Fruit fly (Drosophila melanogaster) whole organism, embryonic: ENCODE results near the gene Jhbp1.

Experiments
- Abd-B ChIP-seq: fragments of 200-800 bp; sonication (Bioruptor generic); optimal IDR thresholded peaks from 2 replicates; lab custom pipeline; 2018; ENCODE audit warnings: missing biosample characterization, mild to moderate bottlenecking, missing genetic modification characterization, moderate library complexity
- Awh ChIP-seq: fragments of 200-800 bp; sonication (Bioruptor generic); IDR thresholded peaks from 2 replicates; pipeline ENCODE4, ENCODE4 v1.3.6; 2022; ENCODE audit warnings: missing biosample characterization, missing genetic modification characterization
- Bteb2 ChIP-seq: fragments of 200-800 bp; sonication (Bioruptor generic); optimal IDR thresholded peaks from 2 replicates; lab custom pipeline; 2016; ENCODE audit warnings: missing biosample characterization, missing genetic modification characterization
- CG10462 ChIP-seq: fragments of 200-800 bp; sonication (Bioruptor generic); optimal IDR thresholded peaks from 2 replicates; lab custom pipeline; 2016; ENCODE audit warnings: missing biosample characterization, missing genetic modification characterization
- CG12659 ChIP-seq: fragments of 200-800 bp; sonication (Bioruptor generic); optimal IDR thresholded peaks from 3 replicates; lab custom pipeline; 2017; ENCODE audit warnings: mild to moderate bottlenecking, missing biosample characterization, missing genetic modification reagents, missing genetic modification characterization
- CG12769 ChIP-seq: fragments of 200-800 bp; sonication (Bioruptor generic); optimal IDR thresholded peaks from 2 replicates; lab custom pipeline; 2019; ENCODE audit warnings: missing biosample characterization, mild to moderate bottlenecking, missing genetic modification characterization, moderate library complexity
- CG1602 ChIP-seq: fragments of 200-800 bp; sonication (Bioruptor generic); optimal IDR thresholded peaks from 3 replicates; lab custom pipeline; 2016; ENCODE audit warnings: missing biosample characterization, missing genetic modification characterization
- CG17568 ChIP-seq: fragments of 200-800 bp; sonication (Bioruptor generic); optimal IDR thresholded peaks from 2 replicates; lab custom pipeline; 2018; ENCODE audit warnings: missing biosample characterization, mild to moderate bottlenecking, missing genetic modification characterization, moderate library complexity
- CG18476 ChIP-seq: fragments of 200-800 bp; sonication (Bioruptor generic); optimal IDR thresholded peaks from 2 replicates; lab custom pipeline; 2016; ENCODE audit warnings: missing biosample characterization, mild to moderate bottlenecking, missing genetic modification characterization
- CG2199 ChIP-seq: fragments of 200-800 bp; sonication (Bioruptor generic); IDR thresholded peaks from 3 replicates; pipeline ENCODE4 v1.3.6; 2022; ENCODE audit warnings: missing biosample characterization, missing genetic modification characterization
- CG2875 ChIP-seq: fragments of 200-800 bp; sonication (Bioruptor generic); optimal IDR thresholded peaks from 2 replicates; lab custom pipeline; 2017; ENCODE audit warnings: missing biosample characterization, mild to moderate bottlenecking, missing genetic modification characterization, missing genetic modification reagents
- CG34376 ChIP-seq: fragments of 200-800 bp; sonication (Bioruptor generic); optimal IDR thresholded peaks from 2 replicates; lab custom pipeline; 2018; ENCODE audit warnings: missing biosample characterization, mild to moderate bottlenecking, missing genetic modification characterization
- CG34422 ChIP-seq: fragments of 200-800 bp; sonication (Bioruptor generic); IDR thresholded peaks from 3 replicates; pipeline ENCODE4 v1.3.6; 2022; ENCODE audit warnings: missing biosample characterization, missing genetic modification characterization
- CG3847 ChIP-seq: fragments of 200-800 bp; sonication (Bioruptor generic); IDR thresholded peaks from 2 replicates; pipeline ENCODE4 v1.3.6; 2022; ENCODE audit warnings: missing biosample characterization, missing genetic modification characterization
- CG7745 ChIP-seq: fragments of 200-800 bp; sonication (Bioruptor generic); optimal IDR thresholded peaks from 2 replicates; lab custom pipeline; 2018; ENCODE audit warnings: missing biosample characterization, mild to moderate bottlenecking, missing genetic modification characterization, moderate library complexity
- CG7786 ChIP-seq: fragments of 200-800 bp; sonication (Bioruptor generic); optimal IDR thresholded peaks from 2 replicates; lab custom pipeline; 2016; ENCODE audit warnings: missing biosample characterization, missing genetic modification characterization
- CG8089 ChIP-seq: fragments of 200-800 bp; sonication (Bioruptor generic); optimal IDR thresholded peaks from 3 replicates; lab custom pipeline; 2016; ENCODE audit warnings: missing biosample characterization, missing genetic modification characterization
- CG8290 ChIP-seq, 3 experiments: fragments of 200-800 bp; sonication (Bioruptor generic); optimal IDR thresholded peaks; 2 replicates each; lab custom pipeline; 2016 to 2019; ENCODE audit warnings: missing biosample characterization in 3 of 3, missing genetic modification characterization in 3 of 3, mild to moderate bottlenecking in 2 of 3, moderate library complexity in 1 of 3
- CG8478 ChIP-seq: fragments of >200 bp; optimal IDR thresholded peaks from 2 replicates; lab custom pipeline; 2018
- CG8924 ChIP-seq: fragments of 200-800 bp; optimal IDR thresholded peaks from 3 replicates; lab custom pipeline; 2019; ENCODE audit warnings: missing biosample characterization, mild to moderate bottlenecking, missing genetic modification characterization, moderate library complexity
- CG9876 ChIP-seq: fragments of 200-800 bp; sonication (Bioruptor generic); optimal IDR thresholded peaks from 2 replicates; lab custom pipeline; 2016; ENCODE audit warnings: missing biosample characterization, missing genetic modification characterization
- D ChIP-seq, 2 experiments: fragments of 200-800 bp in 1 of 2; fragments of >200 bp in 1 of 2; sonication (Bioruptor generic) in 1 of 2; optimal IDR thresholded peaks; 2 replicates in 1 of 2; 3 replicates in 1 of 2; lab custom pipeline; 2017; ENCODE audit warnings: mild to moderate bottlenecking in 1 of 2, missing biosample characterization in 1 of 2, missing genetic modification characterization in 1 of 2, missing genetic modification reagents in 1 of 2
- Ets97D ChIP-seq: fragments of 200-800 bp; sonication (Bioruptor generic); optimal IDR thresholded peaks from 3 replicates; lab custom pipeline; 2016; ENCODE audit warnings: missing biosample characterization, missing genetic modification characterization
- MBD-R2 ChIP-seq: fragments of 200-800 bp; sonication (Bioruptor generic); IDR thresholded peaks from 2 replicates; pipeline ENCODE4 v1.3.6; 2022; ENCODE audit warnings: missing biosample characterization, missing genetic modification characterization
- Med ChIP-seq: fragments of 200-800 bp; sonication (Bioruptor generic); peaks from one replicate; lab custom pipeline; 2016; ENCODE audit warnings: missing biosample characterization, missing genetic modification characterization, mild to moderate bottlenecking, inconsistent platforms, moderate library complexity
- NFAT ChIP-seq: fragments of 200-800 bp; sonication (Bioruptor generic); IDR thresholded peaks from 2 replicates; pipeline ENCODE4 v1.3.6; 2022; ENCODE audit warnings: missing biosample characterization, missing genetic modification characterization
- Neu2 ChIP-seq: fragments of 200-800 bp; sonication (Bioruptor generic); optimal IDR thresholded peaks from 3 replicates; lab custom pipeline; 2016; ENCODE audit warnings: missing biosample characterization, missing genetic modification characterization, borderline replicate concordance
- Oli ChIP-seq: fragments of 200-800 bp; sonication (Bioruptor generic); optimal IDR thresholded peaks from 2 replicates; lab custom pipeline; 2018; ENCODE audit warnings: missing biosample characterization, mild to moderate bottlenecking, missing genetic modification characterization, moderate library complexity
- Sry-δ ChIP-seq: fragments of 200-800 bp; sonication (Bioruptor generic); optimal IDR thresholded peaks from 2 replicates; lab custom pipeline; 2016; ENCODE audit warnings: missing biosample characterization, missing genetic modification characterization
- abd-A ChIP-seq: fragments of 200-800 bp; sonication (Bioruptor generic); optimal IDR thresholded peaks from 3 replicates; lab custom pipeline; 2019; ENCODE audit warnings: missing biosample characterization, mild to moderate bottlenecking, missing genetic modification characterization, moderate library complexity
- bigmax ChIP-seq: fragments of 200-800 bp; sonication (Bioruptor generic); optimal IDR thresholded peaks from 2 replicates; lab custom pipeline; 2018; ENCODE audit warnings: missing biosample characterization, mild to moderate bottlenecking, missing genetic modification characterization
- chinmo ChIP-seq: fragments of 200-800 bp; sonication (Bioruptor generic); IDR thresholded peaks from 4 replicates; pipeline ENCODE4 v1.3.6; 2022; ENCODE audit warnings: missing biosample characterization, missing genetic modification characterization; ENCODE audit not compliant: partially characterized antibody
- dpn ChIP-seq, 2 experiments: fragments of 200-800 bp; sonication (Bioruptor generic); optimal IDR thresholded peaks; 3 replicates each; lab custom pipeline; 2016; ENCODE audit warnings: missing biosample characterization in 2 of 2, missing genetic modification characterization in 2 of 2
- grn ChIP-seq: fragments of 200-800 bp; sonication (Bioruptor generic); optimal IDR thresholded peaks from 3 replicates; lab custom pipeline; 2017; ENCODE audit warnings: missing biosample characterization, missing genetic modification characterization
- gro ChIP-seq: fragments of 200-800 bp; sonication (Bioruptor generic); optimal IDR thresholded peaks from 2 replicates; lab custom pipeline; 2016; ENCODE audit warnings: missing biosample characterization, missing genetic modification characterization
- gsb-n ChIP-seq: fragments of 200-800 bp; sonication (Bioruptor generic); optimal IDR thresholded peaks from 3 replicates; lab custom pipeline; 2018; ENCODE audit warnings: missing biosample characterization, mild to moderate bottlenecking, missing genetic modification characterization
- ind ChIP-seq: fragments of 200-800 bp; sonication (Bioruptor generic); optimal IDR thresholded peaks from 3 replicates; lab custom pipeline; 2016; ENCODE audit warnings: missing biosample characterization, missing genetic modification characterization
- kni ChIP-seq: fragments of 200-800 bp; sonication (Bioruptor generic); optimal IDR thresholded peaks from 3 replicates; lab custom pipeline; 2017; ENCODE audit warnings: mild to moderate bottlenecking, missing biosample characterization, missing genetic modification reagents, missing genetic modification characterization
- knrl ChIP-seq: fragments of 200-800 bp; sonication (Bioruptor generic); IDR thresholded peaks from 3 replicates; pipeline ENCODE4 v1.3.6; 2022; ENCODE audit warnings: missing biosample characterization, missing genetic modification characterization; ENCODE audit not compliant: partially characterized antibody
- oc ChIP-seq: fragments of 200-800 bp; sonication (Bioruptor generic); optimal IDR thresholded peaks from 2 replicates; lab custom pipeline; 2018; ENCODE audit warnings: missing biosample characterization, mild to moderate bottlenecking, missing genetic modification characterization, moderate library complexity
- pros ChIP-seq: fragments of 200-800 bp; sonication (Bioruptor generic); optimal IDR thresholded peaks from 3 replicates; lab custom pipeline; 2019; ENCODE audit warnings: missing biosample characterization, mild to moderate bottlenecking, missing genetic modification characterization, moderate library complexity
- sens ChIP-seq: fragments of 200-800 bp; sonication (Bioruptor generic); peaks from one replicate; lab custom pipeline; 2016; ENCODE audit warnings: missing biosample characterization, missing genetic modification characterization
- seq ChIP-seq: fragments of 200-800 bp; sonication (Bioruptor generic); IDR thresholded peaks from 2 replicates; pipeline ENCODE4 v1.3.6; 2022; ENCODE audit warnings: missing biosample characterization, missing genetic modification characterization
- tio ChIP-seq: fragments of 200-800 bp; sonication (Bioruptor generic); optimal IDR thresholded peaks from 2 replicates; lab custom pipeline; 2017; ENCODE audit warnings: missing biosample characterization, missing genetic modification characterization, inconsistent platforms
- twi ChIP-seq: fragments of 200-800 bp; optimal IDR thresholded peaks from 2 replicates; lab custom pipeline; 2019; ENCODE audit warnings: missing biosample characterization, mild to moderate bottlenecking, missing genetic modification characterization, moderate library complexity
- z ChIP-seq: fragments of 200-800 bp; sonication (Bioruptor generic); IDR thresholded peaks from 3 replicates; pipeline ENCODE4 v1.3.6; 2022; ENCODE audit warnings: missing biosample characterization, missing genetic modification characterization

Gene Jhbp1

dm6 chr3R:4980069-4980797 lies 15.0 kb downstream of the Jhbp1 start (continued):
- peak; percentile 18; the same call in 1 of the 2 replicates for TF ChIP-seq Awh (GFP tag; lab: Robert Waterston, UW)
- TF ChIP-seq oc (tag; lab: Kevin White, UChicago): peak; percentile 95
- TF ChIP-seq sens (GFP tag; lab: Kevin White, UChicago): peak; percentile 40
- peak; percentile 36 for TF ChIP-seq grn (GFP tag; lab: Kevin White, UChicago)
- TF ChIP-seq Oli: peak; percentile 12
- peak; percentile 89; the same call in 1 of the 3 replicates for TF ChIP-seq CG2199 (GFP tag; lab: Robert Waterston, UW)
- no peak for TF ChIP-seq tio (GFP tag; lab: Kevin White, UChicago)
- TF ChIP-seq abd-A (tag; lab: Kevin White, UChicago): peak; percentile 58
- TF ChIP-seq NFAT (GFP tag; lab: Robert Waterston, UW): no peak
- 0 out of 3 replicates have a peak, but pooled peaks have one; percentile 20 for TF ChIP-seq z (GFP tag; lab: Robert Waterston, UW)
- no peak for TF ChIP-seq bigmax (GFP tag; lab: Kevin White, UChicago)
- TF ChIP-seq CG7745 (tag; lab: Kevin White, UChicago): peak; percentile 42
- TF ChIP-seq CG8089: no peak
- no peak for TF ChIP-seq MBD-R2 (GFP tag; lab: Robert Waterston, UW)
- no peak for TF ChIP-seq Bteb2 (GFP tag; lab: Kevin White, UChicago)
- TF ChIP-seq CG8924 (tag; lab: Kevin White, UChicago): peak; percentile 21
- peak; percentile 69 for TF ChIP-seq Med
- TF ChIP-seq dpn (GFP tag; optimal IDR thresholded peaks at IDR 0.05; lab: Kevin White, UChicago): no peak
- no peak for TF ChIP-seq CG8478 (lab: Kevin White, UChicago)
- TF ChIP-seq CG12769 (tag; lab: Kevin White, UChicago): no peak
- TF ChIP-seq kni (GFP tag; lab: Kevin White, UChicago): peak; percentile 90
- no peak for TF ChIP-seq CG12659
- peak; percentile 93 for TF ChIP-seq CG18476 (GFP tag; lab: Kevin White, UChicago)
- TF ChIP-seq Sry-δ: no peak

dm6 chr3R:4981076-4981593 lies 15.9 kb downstream of the Jhbp1 start:
- TF ChIP-seq CG34422 (0 out of 3 replicates have a peak, but pooled peaks have one; percentile 20), CG3847 (GFP tag; lab: Robert Waterston, UW) (no peak), Neu2 (no peak), abd-A (tag; lab: Kevin White, UChicago) (peak; percentile 65), seq (GFP tag; lab: Robert Waterston, UW) (no peak), Awh (GFP tag; lab: Robert Waterston, UW) (0 out of 2 replicates have a peak, but pooled peaks have one; percentile 21), knrl (GFP tag; lab: Robert Waterston, UW) (no peak), CG17568 (GFP tag; lab: Kevin White, UChicago) (no peak), CG2199 (GFP tag; lab: Robert Waterston, UW) (0 out of 3 replicates have a peak, but pooled peaks have one; percentile 6), Abd-B (no peak), CG1602 (GFP tag; lab: Kevin White, UChicago) (no peak), CG34376 (GFP tag; lab: Kevin White, UChicago) (no peak), grn (GFP tag; lab: Kevin White, UChicago) (no peak), ind (no peak), gro (GFP tag; lab: Kevin White, UChicago) (no peak), CG9876 (GFP tag; lab: Kevin White, UChicago) (no peak), pros (GFP tag; lab: Kevin White, UChicago) (peak; percentile 51), Ets97D (GFP tag; lab: Kevin White, UChicago) (no peak), CG10462 (GFP tag; lab: Kevin White, UChicago) (no peak), CG8290 (GFP tag; optimal IDR thresholded peaks at IDR 0.05; lab: Kevin White, UChicago) (no peak), CG8290 (tag; optimal IDR thresholded peaks at IDR 0.05; lab: Kevin White, UChicago) (peak in 1 of 2 experiments; percentile 19), CG7786 (GFP tag; lab: Kevin White, UChicago) (no peak), D (optimal IDR thresholded peaks at IDR 0.05; lab: Kevin White, UChicago) (no peak), D (GFP tag; optimal IDR thresholded peaks at IDR 0.05; lab: Kevin White, UChicago) (peak; percentile 33), twi (tag; lab: Kevin White, UChicago) (peak; percentile 85), CG2875 (GFP tag; lab: Kevin White, UChicago) (no peak), chinmo (0 out of 4 replicates have a peak, but pooled peaks have one; percentile 44), gsb-n (tag; lab: Kevin White, UChicago) (peak; percentile 30)
